Worm (Caenorhabditis elegans): Measurements from ENCODE around the gene fnip-2.

fnip-2 gene

ce11 chrIV:2220147-2220546, 2.5 kb upstream of the fnip-2 start:
- TF ChIP-seq unc-62 (GFP tag; optimal IDR thresholded peaks at IDR 0.05) = no peak
- TF ChIP-seq ceh-43 (GFP tag; optimal IDR thresholded peaks at IDR 0.05) = no peak
- TF ChIP-seq ztf-11 (tag; optimal IDR thresholded peaks at IDR 0.05) = no peak
- no peak for TF ChIP-seq nhr-28 (tag; optimal IDR thresholded peaks at IDR 0.05)
- TF ChIP-seq snpc-4 (tag; optimal IDR thresholded peaks at IDR 0.05) = no peak
- TF ChIP-seq flh-1 (GFP tag; optimal IDR thresholded peaks at IDR 0.05) = no peak
- no peak for TF ChIP-seq zip-8 (tag; optimal IDR thresholded peaks at IDR 0.05)
- TF ChIP-seq pha-4 (tag; optimal IDR thresholded peaks at IDR 0.05) = no peak
- TF ChIP-seq elt-3 (tag; optimal IDR thresholded peaks at IDR 0.05) = no peak
- TF ChIP-seq mep-1 (tag; optimal IDR thresholded peaks at IDR 0.05) = no peak
- TF ChIP-seq nhr-2 (tag; optimal IDR thresholded peaks at IDR 0.05) = no peak
- no peak for TF ChIP-seq ces-1 (GFP tag; optimal IDR thresholded peaks at IDR 0.05)
- TF ChIP-seq sem-2 (GFP tag; optimal IDR thresholded peaks at IDR 0.05) = no peak
- TF ChIP-seq M03D4.4 (tag; optimal IDR thresholded peaks at IDR 0.05) = no peak

- TF ChIP-seq sptf-1 (tag; optimal IDR thresholded peaks at IDR 0.05) (no peak), mep-1 (tag; optimal IDR thresholded peaks at IDR 0.05) (no peak), nhr-2 (tag; optimal IDR thresholded peaks at IDR 0.05) (no peak), mls-2 (tag; optimal IDR thresholded peaks at IDR 0.05) (no peak), bed-3 (GFP tag; optimal IDR thresholded peaks at IDR 0.05) (no peak)
Measured at ce11 chrIV:2220896-2221295, 1.7 kb upstream of the fnip-2 start.

- no peak for TF ChIP-seq mep-1 (tag; optimal IDR thresholded peaks at IDR 0.05)
- peak; percentile 41 for TF ChIP-seq ceh-43 (GFP tag; optimal IDR thresholded peaks at IDR 0.05)
- no peak for TF ChIP-seq hlh-1 (tag; optimal IDR thresholded peaks at IDR 0.05)
- no peak for TF ChIP-seq mab-5 (tag; optimal IDR thresholded peaks at IDR 0.05)
- TF ChIP-seq drap-1 (GFP tag; optimal IDR thresholded peaks at IDR 0.05) = no peak
Measured at ce11 chrIV:2221350-2221749, 1.3 kb upstream of the fnip-2 start.

- TF ChIP-seq lin-32 (GFP tag; optimal IDR thresholded peaks at IDR 0.05) = no peak
- TF ChIP-seq lin-13 (tag; optimal IDR thresholded peaks at IDR 0.05) = no peak
- no peak for TF ChIP-seq nhr-12 (tag; optimal IDR thresholded peaks at IDR 0.05)
- TF ChIP-seq sem-2 (GFP tag; optimal IDR thresholded peaks at IDR 0.05) = no peak
- no peak for TF ChIP-seq nhr-76 (tag; optimal IDR thresholded peaks at IDR 0.05)
- TF ChIP-seq mls-2 (tag; optimal IDR thresholded peaks at IDR 0.05) = no peak
- no peak for TF ChIP-seq nhr-28 (tag; optimal IDR thresholded peaks at IDR 0.05)
- TF ChIP-seq lsy-2 (tag; optimal IDR thresholded peaks at IDR 0.05) = no peak
Measured at ce11 chrIV:2223144-2223543, 516 bp downstream of the fnip-2 start.

ce11 chrIV:2223685-2224084, 1.1 kb downstream of the fnip-2 start:
- TF ChIP-seq mls-2 (tag; optimal IDR thresholded peaks at IDR 0.05) (no peak), zip-8 (tag; optimal IDR thresholded peaks at IDR 0.05) (peak; percentile 93)

ce11 chrIV:2228678-2229077, 6.0 kb downstream of the fnip-2 start:
- TF ChIP-seq bed-3 (GFP tag; optimal IDR thresholded peaks at IDR 0.05) (no peak), blmp-1 (tag; optimal IDR thresholded peaks at IDR 0.05) (no peak), snpc-4 (tag; optimal IDR thresholded peaks at IDR 0.05) (no peak), nhr-28 (tag; optimal IDR thresholded peaks at IDR 0.05) (no peak), ceh-39 (tag; optimal IDR thresholded peaks at IDR 0.05) (no peak), drap-1 (GFP tag; optimal IDR thresholded peaks at IDR 0.05) (no peak), nhr-237 (tag; optimal IDR thresholded peaks at IDR 0.05) (no peak), ztf-11 (tag; optimal IDR thresholded peaks at IDR 0.05) (no peak), flh-1 (GFP tag; optimal IDR thresholded peaks at IDR 0.05) (no peak), sem-2 (GFP tag; optimal IDR thresholded peaks at IDR 0.05) (no peak), nhr-2 (tag; optimal IDR thresholded peaks at IDR 0.05) (no peak), pha-4 (tag; optimal IDR thresholded peaks at IDR 0.05) (no peak), M03D4.4 (tag; optimal IDR thresholded peaks at IDR 0.05) (no peak), elt-3 (tag; optimal IDR thresholded peaks at IDR 0.05) (no peak), nhr-12 (tag; optimal IDR thresholded peaks at IDR 0.05) (no peak), ham-2 (GFP tag; optimal IDR thresholded peaks at IDR 0.05) (no peak), lin-13 (tag; optimal IDR thresholded peaks at IDR 0.05) (no peak), ces-1 (GFP tag; optimal IDR thresholded peaks at IDR 0.05) (no peak), nhr-76 (tag; optimal IDR thresholded peaks at IDR 0.05) (no peak), elt-1 (tag; optimal IDR thresholded peaks at IDR 0.05; ENCODE audit: borderline replicate concordance, insufficient read depth) (no peak)

All from whole organism, mixed stage, embryonic.